Fruit fly (Drosophila melanogaster) whole organism, embryonic: ENCODE results near the gene CG33947.

Source experiments
- Adf1 ChIP-seq: fragments of 200-800 bp; sonication (Bioruptor generic); IDR thresholded peaks from 2 replicates; pipeline ENCODE4 v1.3.6; 2022; ENCODE audit warnings: missing biosample characterization, missing genetic modification characterization
- Aef1 ChIP-seq: fragments of 200-800 bp; sonication (Bioruptor generic); IDR thresholded peaks from 3 replicates; pipeline ENCODE4 v1.3.6; 2022; ENCODE audit warnings: missing biosample characterization, missing genetic modification characterization
- B-H1 ChIP-seq: fragments of 200-800 bp; sonication (Bioruptor generic); IDR thresholded peaks from 3 replicates; pipeline ENCODE4 v1.3.6; 2022; ENCODE audit warnings: missing biosample characterization, missing genetic modification characterization
- BtbVII ChIP-seq: fragments of 200-800 bp; sonication (Bioruptor generic); optimal IDR thresholded peaks from 3 replicates; lab custom pipeline; 2017; ENCODE audit warnings: missing biosample characterization, mild to moderate bottlenecking, missing genetic modification characterization
- CG10147 ChIP-seq: fragments of 200-800 bp; sonication (Bioruptor generic); optimal IDR thresholded peaks from 2 replicates; lab custom pipeline; 2019; ENCODE audit warnings: missing biosample characterization, mild to moderate bottlenecking, missing genetic modification characterization, moderate library complexity
- CG1024 ChIP-seq: fragments of 200-800 bp; sonication (Bioruptor generic); IDR thresholded peaks from 2 replicates; pipeline ENCODE4 v1.3.6; 2022; ENCODE audit warnings: missing biosample characterization, missing genetic modification characterization
- CG10565 ChIP-seq: fragments of 200-800 bp; sonication (Bioruptor generic); optimal IDR thresholded peaks from 3 replicates; lab custom pipeline; 2016; ENCODE audit warnings: missing biosample characterization, mild to moderate bottlenecking, missing genetic modification characterization
- CG10979 ChIP-seq: fragments of 200-800 bp; sonication (Bioruptor generic); optimal IDR thresholded peaks from 2 replicates; lab custom pipeline; 2018; ENCODE audit warnings: missing biosample characterization, mild to moderate bottlenecking, missing genetic modification characterization, moderate library complexity
- CG12071 ChIP-seq: fragments of 200-800 bp; sonication (Bioruptor generic); optimal IDR thresholded peaks from 3 replicates; lab custom pipeline; 2018; ENCODE audit warnings: missing biosample characterization, mild to moderate bottlenecking, missing genetic modification characterization
- CG12236 ChIP-seq: fragments of 200-800 bp; sonication (Bioruptor generic); optimal IDR thresholded peaks from 2 replicates; lab custom pipeline; 2016; ENCODE audit warnings: missing biosample characterization, missing genetic modification characterization
- CG12659 ChIP-seq: fragments of 200-800 bp; sonication (Bioruptor generic); optimal IDR thresholded peaks from 3 replicates; lab custom pipeline; 2017; ENCODE audit warnings: mild to moderate bottlenecking, missing biosample characterization, missing genetic modification reagents, missing genetic modification characterization
- CG13424 ChIP-seq: fragments of 200-800 bp; sonication (Bioruptor generic); optimal IDR thresholded peaks from 2 replicates; lab custom pipeline; 2019; ENCODE audit warnings: missing biosample characterization, mild to moderate bottlenecking, missing genetic modification characterization, moderate library complexity
- CG13624 ChIP-seq: fragments of 200-800 bp; sonication (Bioruptor generic); optimal IDR thresholded peaks from 2 replicates; lab custom pipeline; 2016; ENCODE audit warnings: missing biosample characterization, missing genetic modification characterization
- CG14710 ChIP-seq: fragments of 200-800 bp; sonication (Bioruptor generic); optimal IDR thresholded peaks from 3 replicates; lab custom pipeline; 2019; ENCODE audit warnings: missing biosample characterization, mild to moderate bottlenecking, missing genetic modification characterization, moderate library complexity
- CG15514 ChIP-seq: fragments of 200-800 bp; sonication (Bioruptor generic); optimal IDR thresholded peaks from 3 replicates; lab custom pipeline; 2017; ENCODE audit warnings: missing biosample characterization, missing genetic modification characterization, mild to moderate bottlenecking, moderate library complexity, missing genetic modification reagents
- CG16863 ChIP-seq: fragments of 200-800 bp; sonication (Bioruptor generic); optimal IDR thresholded peaks from 3 replicates; lab custom pipeline; 2016; ENCODE audit warnings: missing biosample characterization, missing genetic modification characterization
- CG17186 ChIP-seq: fragments of 200-800 bp; sonication (Bioruptor generic); optimal IDR thresholded peaks from 3 replicates; lab custom pipeline; 2017; ENCODE audit warnings: missing biosample characterization, missing genetic modification reagents, missing genetic modification characterization
- CG17912 ChIP-seq: fragments of 200-800 bp; sonication (Bioruptor generic); optimal IDR thresholded peaks from 2 replicates; lab custom pipeline; 2018; ENCODE audit warnings: missing biosample characterization, mild to moderate bottlenecking, missing genetic modification characterization
- CG1792 ChIP-seq: fragments of 200-800 bp; sonication (Bioruptor generic); optimal IDR thresholded peaks from 2 replicates; lab custom pipeline; 2016; ENCODE audit warnings: missing biosample characterization, missing genetic modification characterization
- CG18476 ChIP-seq: fragments of 200-800 bp; sonication (Bioruptor generic); optimal IDR thresholded peaks from 2 replicates; lab custom pipeline; 2016; ENCODE audit warnings: missing biosample characterization, mild to moderate bottlenecking, missing genetic modification characterization
- CG3407 ChIP-seq: fragments of 200-800 bp; sonication (Bioruptor generic); optimal IDR thresholded peaks from 2 replicates; lab custom pipeline; 2018; ENCODE audit warnings: missing biosample characterization, mild to moderate bottlenecking, missing genetic modification characterization
- Dref ChIP-seq: fragments of 200-800 bp; sonication (Bioruptor generic); IDR thresholded peaks from 2 replicates; pipeline ENCODE4 v1.3.6; 2022; ENCODE audit warnings: missing biosample characterization, missing genetic modification characterization
- Fer1 ChIP-seq: fragments of 200-800 bp; sonication (Bioruptor generic); optimal IDR thresholded peaks from 2 replicates; lab custom pipeline; 2017; ENCODE audit warnings: missing biosample characterization, mild to moderate bottlenecking, missing genetic modification characterization
- Fer2 ChIP-seq: fragments of 200-800 bp; sonication (Bioruptor generic); optimal IDR thresholded peaks from 2 replicates; lab custom pipeline; 2018; ENCODE audit warnings: missing biosample characterization, mild to moderate bottlenecking, missing genetic modification characterization, moderate library complexity
- HLH3B ChIP-seq: fragments of 200-800 bp; sonication (Bioruptor generic); IDR thresholded peaks from 2 replicates; pipeline ENCODE4 v1.3.6; 2022; ENCODE audit warnings: missing biosample characterization, missing genetic modification characterization
- HLH54F ChIP-seq: fragments of 200-800 bp; sonication (Bioruptor generic); optimal IDR thresholded peaks from 3 replicates; lab custom pipeline; 2016; ENCODE audit warnings: missing biosample characterization, missing genetic modification characterization
- Hmr ChIP-seq: fragments of 200-800 bp; sonication (Bioruptor generic); optimal IDR thresholded peaks from 3 replicates; lab custom pipeline; 2017; ENCODE audit warnings: mild to moderate bottlenecking, missing biosample characterization, missing genetic modification reagents, missing genetic modification characterization
- Hr51 ChIP-seq, 2 experiments: fragments of 200-800 bp; sonication (Bioruptor generic); optimal IDR thresholded peaks; 2 replicates in 1 of 2; 3 replicates in 1 of 2; lab custom pipeline; 2016 to 2018; ENCODE audit warnings: missing biosample characterization in 2 of 2, missing genetic modification characterization in 2 of 2, mild to moderate bottlenecking in 1 of 2, moderate library complexity in 1 of 2
- Hr78 ChIP-seq, 2 experiments: fragments of 200-800 bp in 1 of 2; fragments of >200 bp in 1 of 2; sonication (Bioruptor generic) in 1 of 2; optimal IDR thresholded peaks; 2 replicates each; lab custom pipeline; 2017 to 2019; ENCODE audit warnings: missing biosample characterization in 2 of 2, missing genetic modification characterization in 2 of 2, mild to moderate bottlenecking in 1 of 2, moderate library complexity in 1 of 2
- NC2α ChIP-seq: fragments of 200-800 bp; sonication (Bioruptor generic); optimal IDR thresholded peaks from 2 replicates; lab custom pipeline; 2016; ENCODE audit warnings: missing biosample characterization, missing genetic modification characterization
- NK7.1 ChIP-seq: fragments of 200-800 bp; sonication (Bioruptor generic); optimal IDR thresholded peaks from 3 replicates; lab custom pipeline; 2016; ENCODE audit warnings: missing biosample characterization, missing genetic modification characterization
- Tbp ChIP-seq: fragments of >200 bp; optimal IDR thresholded peaks from 2 replicates; lab custom pipeline; 2018; ENCODE audit warnings: missing biosample characterization, missing genetic modification characterization
- ac ChIP-seq: fragments of 200-800 bp; sonication (Bioruptor generic); optimal IDR thresholded peaks from 3 replicates; lab custom pipeline; 2017; ENCODE audit warnings: missing biosample characterization, mild to moderate bottlenecking, missing genetic modification characterization
- chinmo ChIP-seq: fragments of 200-800 bp; sonication (Bioruptor generic); IDR thresholded peaks from 4 replicates; pipeline ENCODE4 v1.3.6; 2022; ENCODE audit warnings: missing biosample characterization, missing genetic modification characterization; ENCODE audit not compliant: partially characterized antibody
- ci ChIP-seq: fragments of 200-800 bp; sonication (Bioruptor generic); IDR thresholded peaks from 3 replicates; pipeline ENCODE4 v1.3.6; 2022; ENCODE audit warnings: missing biosample characterization, missing genetic modification characterization
- corto ChIP-seq: fragments of 200-800 bp; sonication (Bioruptor generic); optimal IDR thresholded peaks from 2 replicates; lab custom pipeline; 2016; ENCODE audit warnings: missing biosample characterization, mild to moderate bottlenecking, missing genetic modification characterization, moderate library complexity
- cwo ChIP-seq: fragments of 200-800 bp; sonication (Bioruptor generic); optimal IDR thresholded peaks from 3 replicates; lab custom pipeline; 2017; ENCODE audit warnings: missing biosample characterization, missing genetic modification characterization, mild to moderate bottlenecking, moderate library complexity, missing genetic modification reagents
- dmrt99B ChIP-seq: fragments of 200-800 bp; sonication (Bioruptor generic); optimal IDR thresholded peaks from 2 replicates; lab custom pipeline; 2018; ENCODE audit warnings: missing biosample characterization, mild to moderate bottlenecking, missing genetic modification characterization, moderate library complexity
- gfzf ChIP-seq: fragments of 200-800 bp; sonication (Bioruptor generic); optimal IDR thresholded peaks from 2 replicates; lab custom pipeline; 2016; ENCODE audit warnings: missing biosample characterization, mild to moderate bottlenecking, missing genetic modification characterization, moderate library complexity
- grn ChIP-seq: fragments of 200-800 bp; sonication (Bioruptor generic); optimal IDR thresholded peaks from 3 replicates; lab custom pipeline; 2017; ENCODE audit warnings: missing biosample characterization, missing genetic modification characterization
- jigr1 ChIP-seq: fragments of 200-800 bp; sonication (Bioruptor generic); IDR thresholded peaks from 3 replicates; pipeline ENCODE4 v1.3.6; 2022; ENCODE audit warnings: missing biosample characterization, missing genetic modification characterization
- kah ChIP-seq: fragments of 200-800 bp; sonication (Bioruptor generic); optimal IDR thresholded peaks from 2 replicates; lab custom pipeline; 2018; ENCODE audit warnings: missing biosample characterization, mild to moderate bottlenecking, missing genetic modification characterization
- lilli ChIP-seq: fragments of 200-800 bp; sonication (Bioruptor generic); optimal IDR thresholded peaks from 3 replicates; lab custom pipeline; 2016; ENCODE audit warnings: missing biosample characterization, missing genetic modification characterization
- salm ChIP-seq: fragments of 200-800 bp; sonication (Bioruptor generic); optimal IDR thresholded peaks from 2 replicates; lab custom pipeline; 2018; ENCODE audit warnings: missing biosample characterization, mild to moderate bottlenecking, missing genetic modification characterization
- sqz ChIP-seq: fragments of 200-800 bp; sonication (Bioruptor generic); optimal IDR thresholded peaks from 3 replicates; lab custom pipeline; 2018; ENCODE audit warnings: missing biosample characterization, mild to moderate bottlenecking, missing genetic modification characterization
- tio ChIP-seq: fragments of 200-800 bp; sonication (Bioruptor generic); optimal IDR thresholded peaks from 2 replicates; lab custom pipeline; 2017; ENCODE audit warnings: missing biosample characterization, missing genetic modification characterization, inconsistent platforms
- tll ChIP-seq, 2 experiments: fragments of 200-800 bp in 1 of 2; fragments of >200 bp in 1 of 2; sonication (Bioruptor generic) in 1 of 2; optimal IDR thresholded peaks; 2 replicates each; lab custom pipeline; 2017 to 2019; ENCODE audit warnings: missing biosample characterization in 2 of 2, missing genetic modification characterization in 2 of 2, mild to moderate bottlenecking in 1 of 2, moderate library complexity in 1 of 2
- vvl ChIP-seq: fragments of 200-800 bp; sonication (Bioruptor generic); IDR thresholded peaks from 2 replicates; pipeline ENCODE4 v1.3.6; 2022; ENCODE audit warnings: missing biosample characterization, missing genetic modification characterization
- wdn ChIP-seq: fragments of 200-800 bp; sonication (Bioruptor generic); IDR thresholded peaks from 2 replicates; pipeline ENCODE4 v1.3.6; 2022; ENCODE audit warnings: missing biosample characterization, missing genetic modification characterization
- wor ChIP-seq: fragments of 200-800 bp; sonication (Bioruptor generic); IDR thresholded peaks from 2 replicates; pipeline ENCODE4 v1.3.6; 2022; ENCODE audit warnings: missing biosample characterization, missing genetic modification characterization

The CG33947 gene

DNA sequence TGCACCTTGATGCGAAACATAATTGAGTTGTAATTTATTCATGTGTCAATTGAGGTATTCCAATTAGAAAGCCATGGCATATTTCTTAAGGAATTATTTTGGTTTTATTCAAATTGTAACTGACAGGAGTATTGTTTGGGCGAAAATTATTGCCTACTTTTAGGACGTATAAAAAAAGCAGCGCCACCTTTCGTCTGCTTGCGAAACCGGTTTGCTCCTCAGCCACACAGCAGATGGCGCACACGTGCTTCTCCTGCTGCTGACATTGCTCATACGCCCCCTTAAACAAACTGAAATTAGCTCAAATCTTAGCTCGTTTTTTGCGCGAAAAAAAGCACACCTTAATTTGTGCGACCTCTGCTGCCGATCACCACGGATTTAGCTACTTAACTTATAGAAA lies 48.4 kb upstream of the CG33947 start (continued):
- TF ChIP-seq gfzf (GFP tag; lab: Kevin White, UChicago) (no peak), CG3407 (peak; percentile 52), CG17912 (GFP tag; lab: Kevin White, UChicago) (peak; percentile 85), tio (peak; percentile 33), Fer1 (GFP tag; lab: Kevin White, UChicago) (peak; percentile 57), sqz (GFP tag; lab: Kevin White, UChicago) (peak; percentile 68), CG15514 (GFP tag; lab: Kevin White, UChicago) (peak; percentile 48), salm (no peak), BtbVII (GFP tag; lab: Kevin White, UChicago) (peak; percentile 24), chinmo (GFP tag; lab: Robert Waterston, UW) (no peak), Aef1 (peak; percentile 53), CG1792 (no peak), CG16863 (peak; percentile 81), B-H1 (GFP tag; lab: Robert Waterston, UW) (no peak; the same call in 2 of the 3 replicates), vvl (GFP tag; lab: Robert Waterston, UW) (peak; percentile 87), CG14710 (tag; lab: Kevin White, UChicago) (peak; percentile 31), ci (GFP tag; lab: Robert Waterston, UW) (peak; percentile 93), HLH3B (GFP tag; lab: Robert Waterston, UW) (peak; percentile 74), CG12236 (GFP tag; lab: Kevin White, UChicago) (peak; percentile 69), Hr78 (GFP tag; optimal IDR thresholded peaks at IDR 0.05; lab: Kevin White, UChicago) (no peak), NC2α (peak; percentile 76), CG17186 (GFP tag; lab: Kevin White, UChicago) (no peak), ac (GFP tag; lab: Kevin White, UChicago) (peak; percentile 44), CG12659 (GFP tag; lab: Kevin White, UChicago) (peak; percentile 46), Adf1 (GFP tag; lab: Robert Waterston, UW) (peak; percentile 19; the same call in 1 of the 2 replicates), wor (GFP tag; lab: Robert Waterston, UW) (no peak), jigr1 (GFP tag; lab: Robert Waterston, UW) (no peak), Hmr (GFP tag; lab: Kevin White, UChicago) (peak; percentile 75), dmrt99B (tag; lab: Kevin White, UChicago) (peak; percentile 54), wdn (no peak), CG18476 (GFP tag; lab: Kevin White, UChicago) (peak; percentile 12), HLH54F (GFP tag; lab: Kevin White, UChicago) (peak; percentile 44), CG10565 (GFP tag; lab: Kevin White, UChicago) (no peak), CG13624 (GFP tag; lab: Kevin White, UChicago) (peak; percentile 69), cwo (GFP tag; lab: Kevin White, UChicago) (no peak), CG1024 (peak; percentile 68), CG12071 (GFP tag; lab: Kevin White, UChicago) (peak; percentile 66), CG13424 (tag; lab: Kevin White, UChicago) (peak; percentile 69), corto (GFP tag; lab: Kevin White, UChicago) (no peak), kah (GFP tag; lab: Kevin White, UChicago) (peak; percentile 42), tll (GFP tag; optimal IDR thresholded peaks at IDR 0.05; lab: Kevin White, UChicago) (no peak), Dref (no peak), NK7.1 (GFP tag; lab: Kevin White, UChicago) (peak; percentile 53), Hr51 (GFP tag; optimal IDR thresholded peaks at IDR 0.05; lab: Kevin White, UChicago) (peak; percentile 47 to 54), grn (GFP tag; lab: Kevin White, UChicago) (no peak), Tbp (GFP tag; lab: Kevin White, UChicago) (no peak), Fer2 (tag; lab: Kevin White, UChicago) (peak; percentile 36), CG10147 (GFP tag; lab: Kevin White, UChicago) (no peak), lilli (peak; percentile 69), CG10979 (tag; lab: Kevin White, UChicago) (peak; percentile 89)
